Worm (Caenorhabditis elegans): ENCODE measurements around the gene eif-2Bdelta.

Gene eif-2Bdelta

ce11 chrV:9536505-9536904 is 22.9 kb downstream of the eif-2Bdelta start, which contains the start of gene C50F4.4 (continued):
- TF ChIP-seq ztf-22 (GFP tag; optimal IDR thresholded peaks at IDR 0.05) (no peak), efl-1 (GFP tag; optimal IDR thresholded peaks at IDR 0.05) (peak; percentile 50), hmg-1.2 (GFP tag; IDR thresholded peaks at IDR 0.05) (0 out of 2 replicates have a peak, but pooled peaks have one; percentile 15), F57C9.4 (tag; optimal IDR thresholded peaks at IDR 0.05) (no peak), him-1 (tag; optimal IDR thresholded peaks at IDR 0.05) (peak; percentile 50), sea-2 (GFP tag; IDR thresholded peaks at IDR 0.05) (no peak), hlh-26 (GFP tag; conservative IDR thresholded peaks at IDR 0.05) (no peak), pbrm-1 (GFP tag; IDR thresholded peaks at IDR 0.05) (no peak), ceh-79 (tag; optimal IDR thresholded peaks at IDR 0.05) (no peak), lin-35 (GFP tag; optimal IDR thresholded peaks at IDR 0.05) (no peak), akir-1 (GFP tag; optimal IDR thresholded peaks at IDR 0.05) (no peak), repo-1 (tag; optimal IDR thresholded peaks at IDR 0.05) (no peak), ceh-27 (GFP tag; optimal IDR thresholded peaks at IDR 0.05) (peak; percentile 43), ets-4 (GFP tag; optimal IDR thresholded peaks at IDR 0.05) (no peak), madf-3 (GFP tag; IDR thresholded peaks at IDR 0.05) (no peak), mes-4 (tag; optimal IDR thresholded peaks at IDR 0.05) (no peak), lin-26 (GFP tag; IDR thresholded peaks at IDR 0.05) (no peak), ceh-100 (GFP tag; IDR thresholded peaks at IDR 0.05) (no peak), let-526 (GFP tag; IDR thresholded peaks at IDR 0.05) (no peak), bed-1 (GFP tag; IDR thresholded peaks at IDR 0.05) (no peak), hlh-12 (tag; optimal IDR thresholded peaks at IDR 0.05) (no peak), lir-1 (GFP tag; conservative IDR thresholded peaks at IDR 0.05) (no peak), rcor-1 (GFP tag; IDR thresholded peaks at IDR 0.05) (peak; percentile 43), mxl-1 (tag; optimal IDR thresholded peaks at IDR 0.05) (no peak), gei-17 (GFP tag; optimal IDR thresholded peaks at IDR 0.05) (no peak), nhr-80 (tag; optimal IDR thresholded peaks at IDR 0.05) (no peak), nfya-1 (tag; optimal IDR thresholded peaks at IDR 0.05; ENCODE audit: borderline replicate concordance, insufficient read depth) (no peak), cebp-1 (GFP tag; IDR thresholded peaks at IDR 0.05) (peak; percentile 34; the same call in 1 of the 2 replicates), cebp-1 (tag; optimal IDR thresholded peaks at IDR 0.05) (no peak), xnd-1 (tag; optimal IDR thresholded peaks at IDR 0.05) (peak; percentile 26), hsf-1 (GFP tag; IDR thresholded peaks at IDR 0.05) (no peak), chd-7 (tag; optimal IDR thresholded peaks at IDR 0.05) (no peak), B0019.2 (GFP tag; conservative IDR thresholded peaks at IDR 0.05) (no peak), pha-4 (tag; optimal IDR thresholded peaks at IDR 0.05) (no peak), attf-6 (GFP tag; IDR thresholded peaks at IDR 0.05) (peak; percentile 57), F49E8.2 (tag; optimal IDR thresholded peaks at IDR 0.05; ENCODE audit: insufficient read depth) (peak; percentile 45), D2030.7 (GFP tag; IDR thresholded peaks at IDR 0.05) (peak; percentile 32; the same call in 1 of the 2 replicates), ccch-3 (GFP tag; optimal IDR thresholded peaks at IDR 0.05) (no peak), bed-2 (GFP tag; IDR thresholded peaks at IDR 0.05) (no peak), ceh-91 (GFP tag; IDR thresholded peaks at IDR 0.05) (0 out of 2 replicates have a peak, but pooled peaks have one; percentile 45), attf-5 (GFP tag; optimal IDR thresholded peaks at IDR 0.05) (no peak), ztf-26 (tag; optimal IDR thresholded peaks at IDR 0.05) (no peak), lsy-27 (tag; optimal IDR thresholded peaks at IDR 0.05; ENCODE audit: borderline replicate concordance, insufficient read depth) (no peak), egrh-3 (GFP tag; IDR thresholded peaks at IDR 0.05) (no peak), snpc-3.4 (tag; optimal IDR thresholded peaks at IDR 0.05) (peak; percentile 53), egl-18 (GFP tag; IDR thresholded peaks at IDR 0.05) (no peak), F22D6.2 (tag; optimal IDR thresholded peaks at IDR 0.05) (no peak), unc-130 (GFP tag; optimal IDR thresholded peaks at IDR 0.05) (peak; percentile 66), ZK185.1 (tag; optimal IDR thresholded peaks at IDR 0.05; ENCODE audit: poor library complexity, severe bottlenecking) (peak; percentile 69)
